Worm (Caenorhabditis elegans): ENCODE data around the gene Y17G7B.20.

- TF ChIP-seq hlh-26 (GFP tag; conservative IDR thresholded peaks at IDR 0.05), result no peak
- no peak for TF ChIP-seq hmg-20 (GFP tag; IDR thresholded peaks at IDR 0.05)
- no peak for TF ChIP-seq C06A6.2 (GFP tag; conservative IDR thresholded peaks at IDR 0.05)
- TF ChIP-seq ZK185.1 (tag; optimal IDR thresholded peaks at IDR 0.05; ENCODE audit: poor library complexity, severe bottlenecking), result no peak
- TF ChIP-seq Y79H2A.3 (GFP tag; conservative IDR thresholded peaks at IDR 0.05), result no peak
Measured at ce11 chrII:11962083-11962482, 17.6 kb downstream of the Y17G7B.20 start, which contains the start of the genes W03C9.1 and W03C9.2.
